Worm (Caenorhabditis elegans): ENCODE results near the gene F46G10.1.

DNA sequence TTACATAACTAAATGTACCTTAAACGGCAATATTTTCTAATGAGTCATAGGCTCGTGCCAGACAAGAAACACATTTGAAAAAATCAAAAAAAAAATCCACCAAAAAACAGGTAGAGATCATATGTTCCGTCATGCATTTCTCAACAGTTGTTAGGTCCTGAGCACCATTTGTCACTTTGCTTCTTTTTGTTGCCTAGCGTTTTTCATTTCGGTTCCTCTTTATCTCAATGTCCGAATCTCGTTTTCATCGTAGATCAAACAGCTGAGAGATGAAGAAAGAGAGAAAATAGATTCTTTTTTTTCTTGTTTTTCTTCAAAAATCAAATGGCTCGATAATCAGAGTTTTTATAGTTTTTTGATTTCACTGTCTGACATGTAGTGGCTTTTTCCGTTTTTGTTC is 29.4 kb upstream of the F46G10.1 start:
- TF ChIP-seq cog-1 (tag; optimal IDR thresholded peaks at IDR 0.05) (no peak), klf-2 (GFP tag; conservative IDR thresholded peaks at IDR 0.05) (no peak), med-1 (GFP tag; optimal IDR thresholded peaks at IDR 0.05; ENCODE audit: insufficient read depth) (no peak), flt-1 (GFP tag; IDR thresholded peaks at IDR 0.05) (no peak), ref-1 (GFP tag; conservative IDR thresholded peaks at IDR 0.05) (no peak), T22C8.4 (GFP tag; IDR thresholded peaks at IDR 0.05) (no peak), ztf-23 (GFP tag; IDR thresholded peaks at IDR 0.05) (no peak), tab-1 (GFP tag; IDR thresholded peaks at IDR 0.05) (no peak)
